Worm (Caenorhabditis elegans) whole organism, L3 larva: Measurements from ENCODE around the gene T22H9.1.
A peak's percentile ranks its signal among the peaks of the same experiment; 100 is the strongest.

Experiments used
- ceh-9 ChIP-seq: sonication (generic microtip); optimal IDR thresholded peaks from 2 replicates; lab custom pipeline; 2018; ENCODE audit warnings: missing biosample characterization, missing genetic modification characterization
- egl-27 ChIP-seq: sonication (generic microtip); optimal IDR thresholded peaks from 4 replicates; lab custom pipeline; 2017; ENCODE audit warnings: missing biosample characterization, missing genetic modification reagents, missing genetic modification characterization
- elt-3 ChIP-seq, 3 experiments: fragments of 150-350 bp in 1 of 3; sonication (generic microtip) in 2 of 3; optimal IDR thresholded peaks; 2 replicates in 2 of 3; 4 replicates in 1 of 3; lab custom pipeline; 2014 to 2017; ENCODE audit warnings: missing biosample characterization in 3 of 3, missing genetic modification characterization in 3 of 3
- jun-1 ChIP-seq: fragments of 150-350 bp; optimal IDR thresholded peaks from 2 replicates; lab custom pipeline; 2014; ENCODE audit warnings: missing biosample characterization, missing genetic modification reagents, missing genetic modification characterization
- lin-39 ChIP-seq: fragments of 150-350 bp; optimal IDR thresholded peaks from 2 replicates; lab custom pipeline; 2018; ENCODE audit warnings: missing biosample characterization, missing genetic modification reagents, missing genetic modification characterization
- nhr-12 ChIP-seq: fragments of 150-350 bp; optimal IDR thresholded peaks from 2 replicates; lab custom pipeline; 2014; ENCODE audit warnings: missing biosample characterization, missing genetic modification characterization
- nhr-28 ChIP-seq: fragments of 150-350 bp; optimal IDR thresholded peaks from 2 replicates; lab custom pipeline; 2014; ENCODE audit warnings: missing biosample characterization, missing genetic modification characterization
- skn-1 ChIP-seq: fragments of 150-350 bp; optimal IDR thresholded peaks from 2 replicates; lab custom pipeline; 2014; ENCODE audit warnings: missing biosample characterization, missing genetic modification characterization
- unc-62 ChIP-seq: fragments of 150-350 bp; sonication (generic microtip); optimal IDR thresholded peaks from 4 replicates; lab custom pipeline; 2014; ENCODE audit warnings: missing biosample characterization, missing genetic modification reagents, missing genetic modification characterization
- ztf-11 ChIP-seq: fragments of 150-350 bp; optimal IDR thresholded peaks from 2 replicates; lab custom pipeline; 2014; ENCODE audit warnings: missing biosample characterization, missing genetic modification characterization

DNA sequence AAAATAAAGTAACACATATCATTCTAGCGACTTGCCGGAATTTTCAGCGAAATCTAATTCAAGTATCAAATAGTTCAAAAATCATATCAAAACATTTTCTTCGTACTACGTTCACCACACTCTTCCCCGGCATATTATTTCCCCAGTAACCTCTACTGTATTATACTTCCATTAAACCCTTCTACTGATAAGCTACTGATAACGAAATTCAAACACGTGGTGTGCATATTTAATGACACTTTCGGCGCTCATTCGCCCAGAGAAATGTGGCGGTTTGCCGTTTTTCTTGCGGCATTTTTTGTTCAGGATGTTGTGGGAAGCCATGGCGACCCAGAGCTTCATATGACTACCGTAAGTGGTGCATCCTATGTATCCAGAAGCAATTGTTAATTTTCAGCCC lies 25.9 kb downstream of the T22H9.1 start, which contains the start of gene lipl-5:
- no peak for TF ChIP-seq egl-27
- TF ChIP-seq elt-3 (tag; optimal IDR thresholded peaks at IDR 0.05; lab: Kevin White, UChicago) = no peak
- no peak for TF ChIP-seq ztf-11 (tag; lab: Kevin White, UChicago)
- TF ChIP-seq skn-1 (tag; lab: Kevin White, UChicago) = no peak
- TF ChIP-seq ceh-9 (tag; lab: Kevin White, UChicago) = no peak
- TF ChIP-seq jun-1 (tag; lab: Kevin White, UChicago) = peak; percentile 45
- TF ChIP-seq nhr-12 (tag; lab: Kevin White, UChicago) = no peak
- TF ChIP-seq nhr-28 (tag; lab: Kevin White, UChicago) = no peak
- TF ChIP-seq lin-39 (tag; lab: Kevin White, UChicago) = no peak
- no peak for TF ChIP-seq unc-62 (GFP tag; lab: Kevin White, UChicago)
